Worm (Caenorhabditis elegans) whole organism, L4 larva: ENCODE measurements around the gene rer-1.

ENCODE experiments used
- F49E8.2 ChIP-seq: sonication (generic microtip); optimal IDR thresholded peaks from 2 replicates; lab custom pipeline; 2016; ENCODE audit warnings: missing compliant biosample characterization, mild to moderate bottlenecking, missing genetic modification characterization, borderline replicate concordance
- T20F7.1 ChIP-seq: fragments of 200-800 bp; sonication (Bioruptor generic); optimal IDR thresholded peaks from 2 replicates; lab custom pipeline; 2018; ENCODE audit warnings: mild to moderate bottlenecking, missing genetic modification characterization, missing compliant biosample characterization
- Y105C5A.15 ChIP-seq: fragments of 200-800 bp; sonication (Bioruptor generic); IDR thresholded peaks from 2 replicates; pipeline ENCODE4 v1.3.6; 2022; ENCODE audit warnings: missing genetic modification characterization, missing compliant biosample characterization
- aha-1 ChIP-seq: fragments of 150-350 bp; peaks from one replicate; lab custom pipeline; 2014; ENCODE audit warnings: missing biosample characterization, missing genetic modification characterization
- cey-2 ChIP-seq: sonication (generic microtip); optimal IDR thresholded peaks from 3 replicates; lab custom pipeline; 2017; ENCODE audit warnings: missing genetic modification characterization, mild to moderate bottlenecking, missing compliant biosample characterization, antibody characterized with exemption, borderline replicate concordance; ENCODE audit not compliant: insufficient read depth
- dpl-1 ChIP-seq: fragments of 150-350 bp; optimal IDR thresholded peaks from 2 replicates; lab custom pipeline; 2014; ENCODE audit warnings: missing biosample characterization, missing genetic modification reagents, missing genetic modification characterization
- hif-1 ChIP-seq, 2 experiments: sonication (generic microtip); optimal IDR thresholded peaks; 2 replicates each; lab custom pipeline; 2016 to 2017; ENCODE audit warnings: missing compliant biosample characterization in 2 of 2, missing genetic modification characterization in 2 of 2, missing genetic modification reagents in 2 of 2, missing genotype in 2 of 2, mild to moderate bottlenecking in 1 of 2
- pqm-1 ChIP-seq: sonication (generic microtip); optimal IDR thresholded peaks from 2 replicates; lab custom pipeline; 2017; ENCODE audit warnings: missing biosample characterization, missing genetic modification characterization
- unc-39 ChIP-seq: sonication (generic microtip); optimal IDR thresholded peaks from 2 replicates; lab custom pipeline; 2017; ENCODE audit warnings: missing biosample characterization, missing genetic modification characterization
- unc-62 ChIP-seq, 3 experiments: fragments of 150-350 bp in 1 of 3; sonication (generic microtip); optimal IDR thresholded peaks in 2 of 3; peaks in 1 of 3; 1 replicate in 1 of 3; 2 replicates in 2 of 3; lab custom pipeline; 2014 to 2017; ENCODE audit warnings: missing biosample characterization in 3 of 3, missing genetic modification characterization in 3 of 3, missing genetic modification reagents in 3 of 3, missing genotype in 1 of 3
- zag-1 ChIP-seq: fragments of 150-350 bp; optimal IDR thresholded peaks from 2 replicates; lab custom pipeline; 2014; ENCODE audit warnings: missing biosample characterization, missing genetic modification characterization
- zfp-3 ChIP-seq: fragments of 200-800 bp; sonication (Bioruptor generic); conservative IDR thresholded peaks from 2 replicates; pipeline ENCODE4 v1.3.6; 2022; ENCODE audit warnings: missing genetic modification reagents, missing genetic modification characterization, missing compliant biosample characterization

ce11 chrII:8857074-8857473 lies 45.9 kb downstream of the rer-1 start:
- no peak for TF ChIP-seq cey-2 (tag; lab: Kevin White, UChicago)
- no peak for TF ChIP-seq zag-1 (tag; lab: Kevin White, UChicago)
- TF ChIP-seq zfp-3 (GFP tag; lab: Robert Waterston, UW), result no peak
- no peak for TF ChIP-seq Y105C5A.15 (GFP tag; lab: Robert Waterston, UW)
- no peak for TF ChIP-seq pqm-1 (tag; lab: Kevin White, UChicago)
- no peak for TF ChIP-seq unc-39 (tag; lab: Kevin White, UChicago)
- no peak for TF ChIP-seq F49E8.2 (tag; lab: Kevin White, UChicago)
- no peak for TF ChIP-seq hif-1 (tag; optimal IDR thresholded peaks at IDR 0.05; lab: Kevin White, UChicago)
- peak; percentile 92 for TF ChIP-seq aha-1 (tag; lab: Kevin White, UChicago)
- no peak for TF ChIP-seq unc-62 (GFP tag; optimal IDR thresholded peaks at IDR 0.05 in 1 of 2; lab: Kevin White, UChicago)
- TF ChIP-seq unc-62 (tag; optimal IDR thresholded peaks at IDR 0.05; lab: Kevin White, UChicago), result no peak
- TF ChIP-seq T20F7.1, result no peak
- no peak for TF ChIP-seq dpl-1 (GFP tag; lab: Kevin White, UChicago)
